Worm (Caenorhabditis elegans) whole organism, L4 larva: ENCODE measurements around the gene hum-2.

Experiments used
- D1046.2 ChIP-seq: fragments of 200-800 bp; sonication (Bioruptor generic); IDR thresholded peaks from 2 replicates; pipeline ENCODE4 v1.3.6; 2022; ENCODE audit warnings: missing genetic modification characterization, missing compliant biosample characterization
- F10B5.3 ChIP-seq: sonication (generic microtip); optimal IDR thresholded peaks from 2 replicates; lab custom pipeline; 2016; ENCODE audit warnings: mild to moderate bottlenecking, missing genetic modification characterization, missing compliant biosample characterization
- F37D6.2 ChIP-seq: sonication (generic microtip); optimal IDR thresholded peaks from 2 replicates; lab custom pipeline; 2016; ENCODE audit warnings: mild to moderate bottlenecking, missing genetic modification characterization, missing compliant biosample characterization
- T26A8.4 ChIP-seq: fragments of 200-800 bp; sonication (Bioruptor generic); IDR thresholded peaks from 2 replicates; pipeline ENCODE4 v1.3.6; 2022; ENCODE audit warnings: missing genetic modification characterization, missing compliant biosample characterization
- ZK337.2 ChIP-seq: fragments of 200-800 bp; sonication (Bioruptor generic); IDR thresholded peaks from 2 replicates; pipeline ENCODE4 v1.3.6; 2022; ENCODE audit warnings: missing genetic modification reagents, missing genetic modification characterization, missing compliant biosample characterization
- aha-1 ChIP-seq: fragments of 150-350 bp; peaks from one replicate; lab custom pipeline; 2014; ENCODE audit warnings: missing biosample characterization, missing genetic modification characterization
- ceh-20 ChIP-seq: fragments of 200-800 bp; sonication (Bioruptor generic); IDR thresholded peaks from 2 replicates; pipeline ENCODE4 v1.3.6; 2022; ENCODE audit warnings: missing genetic modification reagents, missing genetic modification characterization, missing compliant biosample characterization
- ceh-32 ChIP-seq: sonication (generic microtip); optimal IDR thresholded peaks from 2 replicates; lab custom pipeline; 2016; ENCODE audit warnings: mild to moderate bottlenecking, missing genetic modification characterization, missing compliant biosample characterization; ENCODE audit not compliant: poor library complexity
- ceh-44 ChIP-seq: fragments of 200-800 bp; sonication (Bioruptor generic); IDR thresholded peaks from 2 replicates; pipeline ENCODE4 v1.3.6; 2022; ENCODE audit warnings: missing genetic modification reagents, missing genetic modification characterization, missing compliant biosample characterization
- ces-1 ChIP-seq: fragments of 150-350 bp; sonication (generic microtip); optimal IDR thresholded peaks from 4 replicates; lab custom pipeline; 2014; ENCODE audit warnings: missing biosample characterization, missing genetic modification reagents, missing genetic modification characterization
- ctbp-1 ChIP-seq: fragments of 200-800 bp; sonication (Bioruptor generic); IDR thresholded peaks from 2 replicates; pipeline ENCODE4 v1.3.6; 2022; ENCODE audit warnings: missing genetic modification reagents, missing genetic modification characterization, missing compliant biosample characterization
- daf-19 ChIP-seq: fragments of 200-800 bp; sonication (Bioruptor generic); conservative IDR thresholded peaks from 2 replicates; pipeline ENCODE4 v1.3.6; 2022; ENCODE audit warnings: missing genetic modification characterization, missing compliant biosample characterization
- daf-8 ChIP-seq: fragments of 200-800 bp; sonication (Bioruptor generic); IDR thresholded peaks from 2 replicates; pipeline ENCODE4 v1.3.6; 2022; ENCODE audit warnings: missing genetic modification characterization, missing compliant biosample characterization
- dmd-8 ChIP-seq: fragments of 200-800 bp; sonication (Bioruptor generic); IDR thresholded peaks from 2 replicates; pipeline ENCODE4 v1.3.6; 2022; ENCODE audit warnings: missing genetic modification characterization, missing compliant biosample characterization
- duxl-1 ChIP-seq: sonication (generic microtip); optimal IDR thresholded peaks from 2 replicates; lab custom pipeline; 2016; ENCODE audit warnings: mild to moderate bottlenecking, missing genetic modification characterization, moderate library complexity, missing compliant biosample characterization; ENCODE audit not compliant: poor library complexity
- dve-1 ChIP-seq: sonication (generic microtip); optimal IDR thresholded peaks from 2 replicates; lab custom pipeline; 2017; ENCODE audit warnings: antibody characterized with exemption, mild to moderate bottlenecking, missing genetic modification characterization, missing compliant biosample characterization; ENCODE audit not compliant: insufficient read depth
- gei-8 ChIP-seq: fragments of 200-800 bp; sonication (Bioruptor generic); optimal IDR thresholded peaks from 2 replicates; lab custom pipeline; 2018; ENCODE audit warnings: mild to moderate bottlenecking, missing genetic modification characterization, missing compliant biosample characterization
- hif-1 ChIP-seq, 2 experiments: sonication (generic microtip); optimal IDR thresholded peaks; 2 replicates each; lab custom pipeline; 2016 to 2017; ENCODE audit warnings: missing compliant biosample characterization in 2 of 2, missing genetic modification characterization in 2 of 2, missing genetic modification reagents in 2 of 2, missing genotype in 2 of 2, mild to moderate bottlenecking in 1 of 2
- jun-1 ChIP-seq: fragments of 150-350 bp; optimal IDR thresholded peaks from 2 replicates; lab custom pipeline; 2014; ENCODE audit warnings: missing biosample characterization, missing genetic modification reagents, missing genetic modification characterization
- lir-3 ChIP-seq: sonication (generic microtip); optimal IDR thresholded peaks from 2 replicates; lab custom pipeline; 2016; ENCODE audit warnings: mild to moderate bottlenecking, missing genetic modification characterization, missing compliant biosample characterization
- madf-5 ChIP-seq, 2 experiments: fragments of 200-800 bp; sonication (Bioruptor generic); IDR thresholded peaks; 2 replicates each; pipeline ENCODE4 v1.3.6; 2022; ENCODE audit warnings: missing compliant biosample characterization in 2 of 2, missing genetic modification characterization in 2 of 2
- mdl-1 ChIP-seq, 2 experiments: fragments of 150-350 bp in 1 of 2; sonication (generic microtip) in 1 of 2; optimal IDR thresholded peaks; 2 replicates each; lab custom pipeline; 2014 to 2017; ENCODE audit warnings: missing biosample characterization in 2 of 2, missing genetic modification characterization in 2 of 2
- mdt-29 ChIP-seq: fragments of 200-800 bp; sonication (Bioruptor generic); IDR thresholded peaks from 2 replicates; pipeline ENCODE4 v1.3.6; 2022; ENCODE audit warnings: missing genetic modification reagents, missing genetic modification characterization, missing compliant biosample characterization
- mep-1 ChIP-seq: fragments of 150-350 bp; sonication (generic microtip); optimal IDR thresholded peaks from 3 replicates; lab custom pipeline; 2014; ENCODE audit warnings: missing biosample characterization, missing genetic modification characterization
- nhr-11 ChIP-seq: fragments of 150-350 bp; optimal IDR thresholded peaks from 2 replicates; lab custom pipeline; 2014; ENCODE audit warnings: missing biosample characterization, missing genetic modification characterization
- nhr-28 ChIP-seq: fragments of 150-350 bp; optimal IDR thresholded peaks from 2 replicates; lab custom pipeline; 2014; ENCODE audit warnings: missing biosample characterization, missing genetic modification characterization
- nhr-77 ChIP-seq: fragments of 150-350 bp; optimal IDR thresholded peaks from 2 replicates; lab custom pipeline; 2014; ENCODE audit warnings: missing biosample characterization, missing genetic modification characterization
- pha-4 ChIP-seq, 2 experiments: fragments of 150-350 bp in 1 of 2; fragments of 200-800 bp in 1 of 2; sonication (Bioruptor generic) in 1 of 2; IDR thresholded peaks in 1 of 2; optimal IDR thresholded peaks in 1 of 2; 2 replicates each; pipeline versions ENCODE4 v1.3.6 to Lab custom; 2014 to 2022; ENCODE audit warnings: missing genetic modification characterization in 2 of 2, missing genetic modification reagents in 2 of 2, missing biosample characterization in 1 of 2, missing compliant biosample characterization in 1 of 2
- php-3 ChIP-seq: fragments of 200-800 bp; sonication (Bioruptor generic); IDR thresholded peaks from 2 replicates; pipeline ENCODE4 v1.3.6; 2022; ENCODE audit warnings: missing genetic modification reagents, missing genetic modification characterization, missing compliant biosample characterization
- pqm-1 ChIP-seq: sonication (generic microtip); optimal IDR thresholded peaks from 2 replicates; lab custom pipeline; 2017; ENCODE audit warnings: missing biosample characterization, missing genetic modification characterization
- set-16 ChIP-seq: fragments of 200-800 bp; sonication (Bioruptor generic); IDR thresholded peaks from 2 replicates; pipeline ENCODE4 v1.3.6; 2022; ENCODE audit warnings: missing genetic modification reagents, missing genetic modification characterization, missing compliant biosample characterization
- snpc-1.2 ChIP-seq: fragments of 200-800 bp; sonication (Bioruptor generic); IDR thresholded peaks from 2 replicates; pipeline ENCODE4 v1.3.6; 2022; ENCODE audit warnings: missing genetic modification reagents, missing genetic modification characterization, missing compliant biosample characterization
- snpc-4 ChIP-seq: fragments of 150-350 bp; optimal IDR thresholded peaks from 2 replicates; lab custom pipeline; 2014; ENCODE audit warnings: missing biosample characterization, missing genetic modification characterization
- spr-3 ChIP-seq: fragments of 200-800 bp; sonication (Bioruptor generic); optimal IDR thresholded peaks from 2 replicates; lab custom pipeline; 2018; ENCODE audit warnings: mild to moderate bottlenecking, missing genetic modification characterization, missing compliant biosample characterization
- unc-130 ChIP-seq: sonication (generic microtip); optimal IDR thresholded peaks from 2 replicates; lab custom pipeline; 2016; ENCODE audit warnings: missing genetic modification reagents, missing genetic modification characterization, missing compliant biosample characterization
- unc-62 ChIP-seq, 3 experiments: fragments of 150-350 bp in 1 of 3; sonication (generic microtip); optimal IDR thresholded peaks in 2 of 3; peaks in 1 of 3; 1 replicate in 1 of 3; 2 replicates in 2 of 3; lab custom pipeline; 2014 to 2017; ENCODE audit warnings: missing biosample characterization in 3 of 3, missing genetic modification characterization in 3 of 3, missing genetic modification reagents in 3 of 3, missing genotype in 1 of 3
- zfp-2 ChIP-seq: sonication (generic microtip); optimal IDR thresholded peaks from 2 replicates; lab custom pipeline; 2016; ENCODE audit warnings: mild to moderate bottlenecking, missing genetic modification characterization, missing compliant biosample characterization
- zfp-3 ChIP-seq: fragments of 200-800 bp; sonication (Bioruptor generic); conservative IDR thresholded peaks from 2 replicates; pipeline ENCODE4 v1.3.6; 2022; ENCODE audit warnings: missing genetic modification reagents, missing genetic modification characterization, missing compliant biosample characterization
- zip-11 ChIP-seq: fragments of 200-800 bp; sonication (Bioruptor generic); IDR thresholded peaks from 2 replicates; pipeline ENCODE4 v1.3.6; 2022; ENCODE audit warnings: missing genetic modification characterization, missing compliant biosample characterization
- ztf-11 ChIP-seq: fragments of 150-350 bp; optimal IDR thresholded peaks from 2 replicates; lab custom pipeline; 2014; ENCODE audit warnings: missing biosample characterization, missing genetic modification characterization
- ztf-7 ChIP-seq: fragments of 150-350 bp; optimal IDR thresholded peaks from 2 replicates; lab custom pipeline; 2014; ENCODE audit warnings: missing biosample characterization, missing genetic modification characterization

Gene hum-2

DNA sequence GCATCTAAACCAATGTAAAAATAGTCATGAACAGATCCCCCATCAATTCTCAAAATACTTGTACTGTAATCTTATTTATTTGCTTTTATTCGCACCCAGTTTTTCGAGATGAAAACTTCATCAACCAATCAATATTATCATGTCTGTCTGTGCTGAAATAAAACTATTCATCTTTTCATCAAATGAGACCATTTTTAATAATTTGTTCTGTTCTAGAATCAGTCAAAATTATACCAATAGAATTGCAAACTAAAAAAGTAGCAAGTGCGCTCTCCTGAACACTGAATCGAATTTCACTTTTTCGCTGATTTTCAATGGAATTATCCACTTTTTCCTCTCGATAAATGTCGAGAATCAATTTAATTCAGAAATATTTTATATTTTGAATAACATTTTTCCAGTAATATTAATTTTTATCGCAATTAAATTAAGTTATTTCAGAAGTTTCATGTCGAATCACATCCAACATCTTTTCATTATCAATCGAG lies 14.0 kb downstream of the hum-2 start, which contains the start of gene trpp-4:
Gene trpp-4 (plus strand): TSS at position 442 of the 488 bp plus-strand sequence.
- TF ChIP-seq unc-62 (GFP tag; optimal IDR thresholded peaks at IDR 0.05 in 1 of 2; lab: Kevin White, UChicago) = peak in 1 of 2 experiments; percentile 42
- TF ChIP-seq unc-62 (tag; optimal IDR thresholded peaks at IDR 0.05; lab: Kevin White, UChicago) = no peak
- TF ChIP-seq set-16 (GFP tag; lab: Robert Waterston, UW) = no peak
- no peak for TF ChIP-seq mdt-29 (GFP tag; lab: Robert Waterston, UW)
- TF ChIP-seq duxl-1 (tag; lab: Kevin White, UChicago) = no peak
- TF ChIP-seq aha-1 (tag; lab: Kevin White, UChicago) = peak; percentile 91
- no peak for TF ChIP-seq ces-1 (GFP tag; lab: Kevin White, UChicago)

DNA sequence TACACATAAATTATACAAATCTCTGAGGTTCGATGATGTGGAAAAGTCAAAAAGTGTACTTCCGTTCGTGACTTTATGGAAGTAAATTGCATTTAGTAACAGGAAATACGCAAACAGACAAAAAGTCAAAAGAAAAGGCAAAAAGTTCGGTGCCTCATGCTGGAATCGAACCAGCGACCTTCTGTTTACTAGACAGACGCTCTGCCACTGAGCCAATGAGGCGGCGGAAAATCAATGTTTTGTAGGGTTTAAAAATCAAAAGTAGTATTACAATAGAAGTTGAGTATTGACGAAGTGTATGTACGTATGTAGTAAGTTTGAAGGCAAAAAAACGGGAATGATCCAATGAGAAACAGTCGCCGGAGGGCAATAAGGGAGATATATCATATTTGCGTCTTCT lies 20.9 kb downstream of the hum-2 start:
- TF ChIP-seq spr-3 (GFP tag; lab: Kevin White, UChicago) (no peak), php-3 (GFP tag; lab: Robert Waterston, UW) (no peak), madf-5 (GFP tag; IDR thresholded peaks at IDR 0.05; lab: Robert Waterston, UW) (0 out of 4 replicates have a peak, but pooled peaks of 1 of the 2 experiments have one; percentile 32), zfp-3 (0 out of 2 replicates have a peak, but pooled peaks have one; percentile 42), hif-1 (tag; optimal IDR thresholded peaks at IDR 0.05; lab: Kevin White, UChicago) (no peak), nhr-28 (tag; lab: Kevin White, UChicago) (no peak), zip-11 (no peak), lir-3 (tag; lab: Kevin White, UChicago) (no peak), nhr-11 (tag; lab: Kevin White, UChicago) (no peak), dve-1 (tag; lab: Kevin White, UChicago) (peak; percentile 42), ztf-7 (tag; lab: Kevin White, UChicago) (no peak), gei-8 (GFP tag; lab: Kevin White, UChicago) (no peak), mdl-1 (tag; optimal IDR thresholded peaks at IDR 0.05; lab: Kevin White, UChicago) (no peak), snpc-1.2 (GFP tag; lab: Robert Waterston, UW) (no peak), pha-4 (GFP tag; IDR thresholded peaks at IDR 0.05; lab: Robert Waterston, UW) (no peak), pha-4 (tag; optimal IDR thresholded peaks at IDR 0.05; lab: Kevin White, UChicago) (no peak), ceh-44 (no peak), daf-19 (GFP tag; lab: Robert Waterston, UW) (0 out of 2 replicates have a peak, but pooled peaks have one; percentile 39), unc-130 (GFP tag; lab: Kevin White, UChicago) (peak; percentile 21), pqm-1 (no peak), jun-1 (tag; lab: Kevin White, UChicago) (no peak), snpc-4 (tag; lab: Kevin White, UChicago) (no peak), T26A8.4 (GFP tag; lab: Robert Waterston, UW) (no peak), D1046.2 (GFP tag; lab: Robert Waterston, UW) (no peak), ztf-11 (tag; lab: Kevin White, UChicago) (no peak), mep-1 (tag; lab: Kevin White, UChicago) (no peak), ceh-32 (no peak), ZK337.2 (GFP tag; lab: Robert Waterston, UW) (no peak), ceh-20 (GFP tag; lab: Robert Waterston, UW) (no peak), zfp-2 (no peak), F37D6.2 (tag; lab: Kevin White, UChicago) (no peak), dmd-8 (GFP tag; lab: Robert Waterston, UW) (no peak), ctbp-1 (GFP tag; lab: Robert Waterston, UW) (no peak), daf-8 (GFP tag; lab: Robert Waterston, UW) (no peak), nhr-77 (tag; lab: Kevin White, UChicago) (no peak), F10B5.3 (tag; lab: Kevin White, UChicago) (no peak)
